Worm (Caenorhabditis elegans): Measurements from ENCODE around the gene bkip-1.
A peak's percentile ranks its signal among the peaks of the same experiment; 100 is the strongest.

bkip-1 gene

DNA sequence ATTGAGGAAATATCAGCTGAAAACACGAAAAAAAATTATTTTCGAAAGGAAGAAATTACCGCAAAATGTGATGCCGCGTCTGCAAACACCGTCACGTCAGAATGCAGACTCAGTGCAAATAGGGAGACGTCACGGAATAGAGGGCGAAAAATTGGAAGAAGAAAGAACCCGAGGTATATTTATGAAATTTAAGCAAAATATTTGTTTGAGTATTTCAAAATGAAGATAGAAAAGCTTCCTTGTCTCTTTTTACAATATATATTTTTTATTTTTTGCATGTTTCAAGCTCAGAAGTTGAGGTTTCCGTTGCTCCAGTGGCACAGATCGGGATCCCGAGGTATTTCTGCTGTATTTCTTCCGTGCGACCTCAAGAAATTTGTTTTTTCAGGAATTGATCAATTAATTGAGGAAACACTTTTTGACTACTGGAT, 42.8 kb downstream of the bkip-1 start, which contains the start of gene W03H9.2:
Gene W03H9.2 (minus strand): TSS at position 32 of the 431 bp plus-strand sequence.
- TF ChIP-seq lim-6 (tag; optimal IDR thresholded peaks at IDR 0.05) (peak; percentile 93), odd-2 (tag; optimal IDR thresholded peaks at IDR 0.05) (no peak), ceh-22 (tag; optimal IDR thresholded peaks at IDR 0.05) (no peak), che-1 (tag; optimal IDR thresholded peaks at IDR 0.05) (peak; percentile 67), ceh-18 (tag; optimal IDR thresholded peaks at IDR 0.05) (peak; percentile 25), ceh-24 (tag; optimal IDR thresholded peaks at IDR 0.05) (peak; percentile 33), pag-3 (tag; optimal IDR thresholded peaks at IDR 0.05; ENCODE audit: borderline replicate concordance) (peak; percentile 29), ceh-45 (GFP tag; IDR thresholded peaks at IDR 0.05) (no peak), hlh-8 (tag; optimal IDR thresholded peaks at IDR 0.05) (peak; percentile 96), dmd-4 (tag; optimal IDR thresholded peaks at IDR 0.05; ENCODE audit: borderline replicate concordance) (peak; percentile 62), pha-2 (tag; optimal IDR thresholded peaks at IDR 0.05) (peak; percentile 80), pros-1 (tag; optimal IDR thresholded peaks at IDR 0.05) (no peak), sdc-2 (tag; optimal IDR thresholded peaks at IDR 0.05) (peak; percentile 42), npax-4 (tag; optimal IDR thresholded peaks at IDR 0.05) (peak; percentile 31), nhr-232 (tag; optimal IDR thresholded peaks at IDR 0.05) (peak; percentile 13), nfya-1 (tag; optimal IDR thresholded peaks at IDR 0.05) (peak; percentile 16), ttx-3 (tag; optimal IDR thresholded peaks at IDR 0.05) (peak; percentile 83), F13H6.1 (tag; optimal IDR thresholded peaks at IDR 0.05) (peak; percentile 82), syd-9 (tag; optimal IDR thresholded peaks at IDR 0.05) (peak; percentile 69), lin-11 (tag; optimal IDR thresholded peaks at IDR 0.05) (peak; percentile 46), Y22D7AL.16 (tag; optimal IDR thresholded peaks at IDR 0.05) (no peak), fkh-6 (tag; optimal IDR thresholded peaks at IDR 0.05) (peak; percentile 75), pax-1 (tag; optimal IDR thresholded peaks at IDR 0.05) (no peak), T23F11.4 (GFP tag; optimal IDR thresholded peaks at IDR 0.05) (peak; percentile 33), hlh-30 (tag; optimal IDR thresholded peaks at IDR 0.05; ENCODE audit: insufficient read depth) (no peak), ceh-19 (GFP tag; optimal IDR thresholded peaks at IDR 0.05) (peak; percentile 51), rnt-1 (tag; optimal IDR thresholded peaks at IDR 0.05) (peak; percentile 86), pha-4 (tag; optimal IDR thresholded peaks at IDR 0.05) (no peak), zip-5 (tag; optimal IDR thresholded peaks at IDR 0.05) (peak; percentile 98), ceh-34 (tag; optimal IDR thresholded peaks at IDR 0.05) (peak; percentile 87), elt-2 (tag; optimal IDR thresholded peaks at IDR 0.05) (peak; percentile 92), K09A11.1 (tag; optimal IDR thresholded peaks at IDR 0.05; ENCODE audit: insufficient read depth) (no peak), ahr-1 (tag; optimal IDR thresholded peaks at IDR 0.05) (peak; percentile 94), unc-55 (GFP tag; optimal IDR thresholded peaks at IDR 0.05) (no peak), unc-3 (GFP tag; conservative IDR thresholded peaks at IDR 0.05) (no peak), unc-3 (tag; optimal IDR thresholded peaks at IDR 0.05) (peak; percentile 83), ceh-6 (GFP tag; optimal IDR thresholded peaks at IDR 0.05) (no peak), tbx-2 (tag; optimal IDR thresholded peaks at IDR 0.05) (peak; percentile 97), ref-2 (tag; optimal IDR thresholded peaks at IDR 0.05) (peak; percentile 92), ets-4 (tag; optimal IDR thresholded peaks at IDR 0.05) (peak; percentile 91), pat-9 (tag; optimal IDR thresholded peaks at IDR 0.05) (no peak), ceh-48 (tag; optimal IDR thresholded peaks at IDR 0.05) (no peak), pqm-1 (tag; optimal IDR thresholded peaks at IDR 0.05) (peak; percentile 78), ceh-2 (tag; optimal IDR thresholded peaks at IDR 0.05) (peak; percentile 96), elt-4 (tag; optimal IDR thresholded peaks at IDR 0.05) (peak; percentile 5), hlh-6 (tag; optimal IDR thresholded peaks at IDR 0.05) (peak; percentile 38), hlh-15 (tag; optimal IDR thresholded peaks at IDR 0.05) (peak; percentile 83), eyg-1 (tag; optimal IDR thresholded peaks at IDR 0.05) (peak; percentile 29), madf-2 (tag; optimal IDR thresholded peaks at IDR 0.05) (peak; percentile 65), tbx-7 (tag; optimal IDR thresholded peaks at IDR 0.05) (peak; percentile 96), sox-4 (tag; optimal IDR thresholded peaks at IDR 0.05) (peak; percentile 14), mec-3 (tag; optimal IDR thresholded peaks at IDR 0.05; ENCODE audit: borderline replicate concordance) (peak; percentile 50), unc-42 (tag; optimal IDR thresholded peaks at IDR 0.05) (peak; percentile 45)
